Worm (Caenorhabditis elegans): ENCODE data around the gene T23B12.11.

ce11 chrV:8415113-8415530 is 40.1 kb upstream of the T23B12.11 start:
- no peak for TF ChIP-seq ref-1 (GFP tag; conservative IDR thresholded peaks at IDR 0.05)
- TF ChIP-seq flt-1 (GFP tag; IDR thresholded peaks at IDR 0.05): no peak
